Worm (Caenorhabditis elegans): Measurements from ENCODE around the gene fbxa-60.

fbxa-60 gene

DNA sequence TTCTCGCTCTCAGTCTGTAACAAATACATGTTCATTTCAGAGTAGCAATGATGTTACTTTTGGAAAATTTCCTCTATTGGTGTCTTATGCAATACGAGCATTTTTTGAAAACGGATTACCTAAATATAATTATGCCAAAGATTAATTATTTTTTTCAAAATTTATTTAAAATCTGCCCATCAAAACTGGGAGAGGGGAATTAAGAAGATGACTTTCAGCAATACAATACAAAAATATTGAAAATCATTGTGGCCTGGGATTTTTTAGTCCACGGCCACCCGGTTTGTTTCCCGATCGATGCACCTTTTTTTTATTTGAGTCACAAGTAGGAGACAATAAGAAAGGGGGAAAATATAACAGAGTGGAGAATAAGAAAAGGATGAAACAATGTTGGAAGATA lies 8.1 kb downstream of the fbxa-60 start, which contains the start of gene fbxa-56:
Gene fbxa-56 (minus strand): TSS at position 101 of the 400 bp plus-strand sequence.
- TF ChIP-seq efl-1 (optimal IDR thresholded peaks at IDR 0.05) (no peak), efl-1 (GFP tag; optimal IDR thresholded peaks at IDR 0.05 in 1 of 2) (peak in 1 of 2 experiments; percentile 32), vab-15 (tag; optimal IDR thresholded peaks at IDR 0.05) (no peak), lin-13 (GFP tag; optimal IDR thresholded peaks at IDR 0.05) (no peak), ets-5 (GFP tag; IDR thresholded peaks at IDR 0.05) (no peak), C04F5.9 (tag; optimal IDR thresholded peaks at IDR 0.05) (no peak), fkh-4 (tag; optimal IDR thresholded peaks at IDR 0.05; ENCODE audit: borderline replicate concordance) (no peak), blmp-1 (tag; optimal IDR thresholded peaks at IDR 0.05) (no peak), pag-3 (tag; optimal IDR thresholded peaks at IDR 0.05; ENCODE audit: borderline replicate concordance, insufficient read depth) (no peak)

DNA sequence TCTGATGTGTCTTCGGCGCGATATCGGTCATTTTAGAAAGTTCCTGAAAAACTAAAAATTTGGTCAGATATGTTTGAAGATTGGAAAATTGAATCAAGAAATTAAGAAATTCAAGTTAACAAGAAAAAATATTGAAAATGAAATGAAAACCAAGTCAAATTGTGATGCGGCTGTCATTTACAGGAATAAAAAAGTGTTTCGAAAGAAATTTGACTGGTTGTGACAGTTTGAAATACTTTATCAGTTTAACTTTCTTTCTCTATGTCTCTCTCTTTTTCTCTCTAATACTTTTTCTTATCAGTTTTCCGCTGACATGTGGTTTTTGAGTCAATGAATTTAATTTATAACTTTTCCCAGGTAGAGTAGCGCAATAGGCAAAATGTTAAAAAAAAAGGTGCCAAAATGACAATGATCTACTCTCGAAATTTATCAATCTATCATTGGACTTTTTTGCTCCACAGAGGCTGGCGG lies 10.0 kb downstream of the fbxa-60 start, which contains the start of gene fbxa-55:
Gene fbxa-55 (minus strand): TSS at position 51 of the 471 bp plus-strand sequence.
- TF ChIP-seq nhr-12 (tag; optimal IDR thresholded peaks at IDR 0.05) (no peak), elt-2 (tag; optimal IDR thresholded peaks at IDR 0.05) (peak; percentile 55)

DNA sequence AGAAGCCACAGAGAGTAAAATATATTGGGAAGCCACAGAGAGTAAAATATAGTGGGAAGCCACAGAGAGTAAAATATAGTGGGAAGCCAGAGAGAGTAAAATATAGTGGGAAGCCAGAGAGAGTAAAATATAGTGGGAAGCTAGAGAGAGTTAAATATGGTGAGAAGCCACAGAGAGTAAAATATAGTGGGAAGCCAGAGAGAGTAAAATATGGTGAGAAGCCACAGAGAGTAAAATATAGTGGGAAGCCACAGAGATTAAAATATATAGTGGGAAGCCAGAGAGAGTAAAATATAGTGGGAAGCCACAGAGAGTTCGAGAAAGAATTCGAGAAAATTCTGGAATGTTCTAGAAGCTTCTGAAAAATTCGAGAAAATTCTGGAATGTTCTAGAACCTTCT lies 14.7 kb downstream of the fbxa-60 start:
- TF ChIP-seq sox-4 (tag; optimal IDR thresholded peaks at IDR 0.05) (peak; percentile 71), C04F5.9 (tag; optimal IDR thresholded peaks at IDR 0.05) (peak; percentile 10), ceh-8 (GFP tag; optimal IDR thresholded peaks at IDR 0.05) (peak; percentile 83), ztf-11 (tag; optimal IDR thresholded peaks at IDR 0.05) (peak in 1 of 2 experiments; percentile 34), Y116A8C.19 (tag; optimal IDR thresholded peaks at IDR 0.05; ENCODE audit: borderline replicate concordance) (peak; percentile 40), nhr-90 (tag; optimal IDR thresholded peaks at IDR 0.05; ENCODE audit: poor library complexity) (peak; percentile 14), irx-1 (tag; optimal IDR thresholded peaks at IDR 0.05) (peak; percentile 14), rnt-1 (tag; optimal IDR thresholded peaks at IDR 0.05) (peak; percentile 3), lir-3 (tag; optimal IDR thresholded peaks at IDR 0.05; ENCODE audit: poor library complexity) (peak; percentile 45)

DNA sequence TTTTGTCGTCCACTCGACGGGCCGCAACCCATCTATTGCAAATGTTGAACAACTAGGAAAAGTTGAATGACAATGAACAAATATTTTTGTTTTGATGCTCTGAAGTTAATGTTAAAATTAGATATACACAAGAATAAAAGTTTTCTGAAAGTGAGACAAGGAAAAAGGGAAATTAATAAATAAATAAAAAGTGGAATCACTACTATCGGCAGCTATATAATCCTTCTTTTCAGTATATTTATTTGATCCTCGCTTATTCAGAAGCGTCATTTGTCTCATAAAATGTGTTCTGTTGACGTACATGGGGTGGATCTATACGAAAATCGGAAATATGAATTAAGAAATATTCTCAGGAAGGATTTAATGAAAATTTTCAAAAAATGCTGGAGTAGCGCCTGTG lies 19.9 kb downstream of the fbxa-60 start, which contains the start of gene pef-1:
Gene pef-1 (minus strand): TSS at position 101 of the 400 bp plus-strand sequence.
- TF ChIP-seq dsc-1 (tag; optimal IDR thresholded peaks at IDR 0.05) (peak; percentile 49), nhr-19 (GFP tag; conservative IDR thresholded peaks at IDR 0.05) (no peak), lin-15B (tag; optimal IDR thresholded peaks at IDR 0.05) (no peak), ceh-63 (GFP tag; optimal IDR thresholded peaks at IDR 0.05) (no peak), dpl-1 (GFP tag; optimal IDR thresholded peaks at IDR 0.05) (no peak), zip-4 (GFP tag; optimal IDR thresholded peaks at IDR 0.05) (no peak), nhr-11 (tag; optimal IDR thresholded peaks at IDR 0.05) (no peak), snu-23 (GFP tag; optimal IDR thresholded peaks at IDR 0.05) (no peak)

DNA sequence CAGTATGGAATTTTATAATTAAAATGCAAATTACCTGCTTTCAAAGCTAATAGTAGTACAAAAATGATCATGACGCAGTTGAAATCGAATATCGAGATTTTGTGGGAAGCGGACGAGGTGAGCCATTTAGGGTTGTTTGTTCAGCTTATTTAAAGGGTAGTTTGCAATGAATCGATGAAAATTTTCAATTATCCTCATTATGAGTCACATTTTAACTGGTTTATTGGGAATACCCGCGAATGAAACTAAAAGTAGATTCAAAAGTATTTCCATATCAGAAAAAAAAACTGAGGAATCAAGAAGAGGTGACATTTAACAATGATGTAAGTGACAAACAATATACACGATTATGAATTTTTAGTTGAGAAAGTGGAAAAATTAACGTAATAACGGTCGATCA lies 26.8 kb downstream of the fbxa-60 start, which contains the start of gene F23H11.7:
Gene F23H11.7 (minus strand): TSS at position 101 of the 400 bp plus-strand sequence.
- TF ChIP-seq egl-13 (tag; optimal IDR thresholded peaks at IDR 0.05) (no peak), dpl-1 (GFP tag; optimal IDR thresholded peaks at IDR 0.05) (no peak), ceh-88 (GFP tag; IDR thresholded peaks at IDR 0.05) (no peak), Y116A8C.19 (tag; optimal IDR thresholded peaks at IDR 0.05; ENCODE audit: borderline replicate concordance) (no peak)

DNA sequence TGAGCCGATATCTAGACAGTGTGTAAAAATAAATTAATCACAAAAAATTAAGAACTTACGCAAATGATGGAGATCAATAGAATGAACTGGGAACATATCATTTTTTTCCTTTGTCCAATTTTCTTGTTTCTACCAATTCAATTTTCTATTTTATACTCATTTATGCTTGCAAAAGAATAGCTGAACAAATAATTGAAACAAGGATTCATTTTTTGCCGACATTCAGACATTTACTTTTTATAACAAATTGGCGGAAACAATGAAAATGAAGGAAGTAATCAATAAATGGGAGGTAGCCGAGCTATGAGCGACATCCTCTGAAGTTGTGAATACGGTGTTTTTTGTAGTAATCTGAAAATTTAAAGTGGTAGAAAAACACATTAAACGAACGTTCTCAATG lies 29.2 kb downstream of the fbxa-60 start, which contains the start of gene idpp-13:
Gene idpp-13 (minus strand): TSS at position 101 of the 400 bp plus-strand sequence.
- TF ChIP-seq efl-1 (optimal IDR thresholded peaks at IDR 0.05) = no peak
- peak in 1 of 2 experiments; percentile 72 for TF ChIP-seq efl-1 (GFP tag; optimal IDR thresholded peaks at IDR 0.05 in 1 of 2)
- TF ChIP-seq dpl-1 (GFP tag; optimal IDR thresholded peaks at IDR 0.05) = no peak
- TF ChIP-seq unc-98 (GFP tag; IDR thresholded peaks at IDR 0.05) = no peak
- TF ChIP-seq unc-130 (tag; optimal IDR thresholded peaks at IDR 0.05) = no peak
- TF ChIP-seq ama-1 (optimal IDR thresholded peaks at IDR 0.05) = no peak

Measured in whole organism, L1 larva.